Worm (Caenorhabditis elegans) whole organism, L4/young adult: Measurements from ENCODE around the gene srw-21.

ENCODE experiments used
- W03F9.2 ChIP-seq: fragments of 150-350 bp; optimal IDR thresholded peaks from 2 replicates; lab custom pipeline; 2014; ENCODE audit warnings: missing biosample characterization, missing genetic modification characterization
- dao-5 ChIP-seq: sonication (generic microtip); optimal IDR thresholded peaks from 2 replicates; lab custom pipeline; 2016; ENCODE audit warnings: missing genotype, missing genetic modification characterization, moderate library complexity, missing compliant biosample characterization

DNA sequence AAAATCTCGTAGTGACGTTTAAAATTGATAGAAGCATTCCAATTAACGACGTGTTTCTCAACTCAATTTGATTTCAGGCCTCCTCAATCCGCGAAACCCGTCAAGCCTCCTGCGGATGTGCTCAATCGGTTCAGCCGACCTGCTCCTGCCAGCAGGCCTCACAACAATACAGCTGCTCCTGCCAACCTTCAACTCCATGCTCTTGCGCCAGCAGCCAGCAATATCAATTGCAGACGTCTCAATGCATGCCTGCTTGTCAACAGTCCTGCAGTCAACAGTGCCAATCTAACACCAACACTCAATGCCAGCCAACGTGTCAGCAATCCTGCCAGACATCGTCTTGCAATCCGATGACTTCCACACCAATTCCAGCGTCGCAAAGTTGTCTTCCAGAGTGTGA lies 21.8 kb upstream of the srw-21 start:
- TF ChIP-seq W03F9.2 (tag; lab: Kevin White, UChicago) (no peak), dao-5 (tag; lab: Kevin White, UChicago) (no peak)
